Worm (Caenorhabditis elegans) whole organism, L2 larva: ENCODE measurements around the gene oac-8.

Experiments
- aly-2 ChIP-seq: fragments of 150-350 bp; optimal IDR thresholded peaks from 2 replicates; lab custom pipeline; 2014; ENCODE audit warnings: missing biosample characterization, missing genetic modification characterization
- fos-1 ChIP-seq: fragments of 150-350 bp; optimal IDR thresholded peaks from 2 replicates; lab custom pipeline; 2014; ENCODE audit warnings: missing biosample characterization, missing genetic modification characterization
- lin-13 ChIP-seq: fragments of 150-350 bp; optimal IDR thresholded peaks from 2 replicates; lab custom pipeline; 2014; ENCODE audit warnings: missing biosample characterization, missing genetic modification reagents, missing genetic modification characterization
- lin-39 ChIP-seq: fragments of 150-350 bp; optimal IDR thresholded peaks from 2 replicates; lab custom pipeline; 2014; ENCODE audit warnings: missing biosample characterization, missing genetic modification reagents, missing genetic modification characterization
- nhr-11 ChIP-seq: fragments of 150-350 bp; optimal IDR thresholded peaks from 2 replicates; lab custom pipeline; 2014; ENCODE audit warnings: missing biosample characterization, missing genetic modification characterization
- nhr-237 ChIP-seq: fragments of 150-350 bp; optimal IDR thresholded peaks from 2 replicates; lab custom pipeline; 2014; ENCODE audit warnings: missing biosample characterization, missing genetic modification characterization
- nhr-6 ChIP-seq: fragments of 150-350 bp; optimal IDR thresholded peaks from 2 replicates; lab custom pipeline; 2014; ENCODE audit warnings: missing biosample characterization, missing genetic modification characterization
- nhr-77 ChIP-seq: fragments of 150-350 bp; optimal IDR thresholded peaks from 2 replicates; lab custom pipeline; 2014; ENCODE audit warnings: missing biosample characterization, missing genetic modification characterization
- peb-1 ChIP-seq: fragments of 150-350 bp; optimal IDR thresholded peaks from 2 replicates; lab custom pipeline; 2014; ENCODE audit warnings: missing biosample characterization, missing genetic modification characterization
- skn-1 ChIP-seq: sonication (generic microtip); optimal IDR thresholded peaks from 2 replicates; lab custom pipeline; 2017; ENCODE audit warnings: missing biosample characterization, missing genetic modification characterization
- unc-62 ChIP-seq: fragments of 150-350 bp; optimal IDR thresholded peaks from 2 replicates; lab custom pipeline; 2014; ENCODE audit warnings: missing biosample characterization, missing genetic modification reagents, missing genetic modification characterization
- zag-1 ChIP-seq: fragments of 150-350 bp; optimal IDR thresholded peaks from 2 replicates; lab custom pipeline; 2014; ENCODE audit warnings: missing biosample characterization, missing genetic modification characterization
- ztf-11 ChIP-seq: sonication (generic microtip); optimal IDR thresholded peaks from 2 replicates; lab custom pipeline; 2017; ENCODE audit warnings: missing biosample characterization, missing genetic modification characterization

- TF ChIP-seq nhr-237 (tag; lab: Kevin White, UChicago) (no peak), unc-62 (GFP tag; lab: Kevin White, UChicago) (no peak), nhr-11 (tag; lab: Kevin White, UChicago) (no peak), ztf-11 (tag; lab: Kevin White, UChicago) (no peak), peb-1 (tag; lab: Kevin White, UChicago) (no peak), nhr-77 (tag; lab: Kevin White, UChicago) (no peak), lin-39 (tag; lab: Kevin White, UChicago) (no peak), nhr-6 (no peak), zag-1 (tag; lab: Kevin White, UChicago) (no peak), fos-1 (tag; lab: Kevin White, UChicago) (no peak), lin-13 (GFP tag; lab: Kevin White, UChicago) (no peak), skn-1 (tag; lab: Kevin White, UChicago) (no peak), aly-2 (tag; lab: Kevin White, UChicago) (no peak)
Measured at ce11 chrIV:10565282-10565681, 19.1 kb upstream of the oac-8 start.
